Worm (Caenorhabditis elegans) whole organism, L4 larva: ENCODE data around the gene ZK938.12.

Source experiments
- F10B5.3 ChIP-seq: sonication (generic microtip); optimal IDR thresholded peaks from 2 replicates; lab custom pipeline; 2016; ENCODE audit warnings: mild to moderate bottlenecking, missing genetic modification characterization, missing compliant biosample characterization
- daf-16 ChIP-seq, 3 experiments: sonication (generic microtip); optimal IDR thresholded peaks; 2 replicates each; lab custom pipeline; 2016 to 2017; ENCODE audit warnings: missing genetic modification characterization in 3 of 3, missing genetic modification reagents in 3 of 3, mild to moderate bottlenecking in 2 of 3, missing compliant biosample characterization in 2 of 3, missing biosample characterization in 1 of 3, moderate library complexity in 1 of 3
- dpl-1 ChIP-seq: fragments of 150-350 bp; optimal IDR thresholded peaks from 2 replicates; lab custom pipeline; 2014; ENCODE audit warnings: missing biosample characterization, missing genetic modification reagents, missing genetic modification characterization
- fkh-10 ChIP-seq: fragments of 150-350 bp; optimal IDR thresholded peaks from 2 replicates; lab custom pipeline; 2014; ENCODE audit warnings: missing biosample characterization, missing genetic modification reagents, missing genetic modification characterization
- hlh-11 ChIP-seq: fragments of 200-800 bp; sonication (Bioruptor generic); optimal IDR thresholded peaks from 2 replicates; lab custom pipeline; 2018; ENCODE audit warnings: mild to moderate bottlenecking, missing genetic modification characterization, missing compliant biosample characterization
- nhr-11 ChIP-seq: fragments of 150-350 bp; optimal IDR thresholded peaks from 2 replicates; lab custom pipeline; 2014; ENCODE audit warnings: missing biosample characterization, missing genetic modification characterization
- nhr-25 ChIP-seq: sonication (generic microtip); optimal IDR thresholded peaks from 2 replicates; lab custom pipeline; 2017; ENCODE audit warnings: missing genetic modification characterization, mild to moderate bottlenecking, missing compliant biosample characterization, antibody characterized with exemption, moderate library complexity, borderline replicate concordance; ENCODE audit not compliant: insufficient read depth
- nhr-77 ChIP-seq: fragments of 150-350 bp; optimal IDR thresholded peaks from 2 replicates; lab custom pipeline; 2014; ENCODE audit warnings: missing biosample characterization, missing genetic modification characterization
- pha-4 ChIP-seq, 2 experiments: fragments of 150-350 bp in 1 of 2; fragments of 200-800 bp in 1 of 2; sonication (Bioruptor generic) in 1 of 2; IDR thresholded peaks in 1 of 2; optimal IDR thresholded peaks in 1 of 2; 2 replicates each; pipeline versions ENCODE4 v1.3.6 to Lab custom; 2014 to 2022; ENCODE audit warnings: missing genetic modification characterization in 2 of 2, missing genetic modification reagents in 2 of 2, missing biosample characterization in 1 of 2, missing compliant biosample characterization in 1 of 2
- unc-39 ChIP-seq: sonication (generic microtip); optimal IDR thresholded peaks from 2 replicates; lab custom pipeline; 2017; ENCODE audit warnings: missing biosample characterization, missing genetic modification characterization
- ztf-11 ChIP-seq: fragments of 150-350 bp; optimal IDR thresholded peaks from 2 replicates; lab custom pipeline; 2014; ENCODE audit warnings: missing biosample characterization, missing genetic modification characterization

DNA sequence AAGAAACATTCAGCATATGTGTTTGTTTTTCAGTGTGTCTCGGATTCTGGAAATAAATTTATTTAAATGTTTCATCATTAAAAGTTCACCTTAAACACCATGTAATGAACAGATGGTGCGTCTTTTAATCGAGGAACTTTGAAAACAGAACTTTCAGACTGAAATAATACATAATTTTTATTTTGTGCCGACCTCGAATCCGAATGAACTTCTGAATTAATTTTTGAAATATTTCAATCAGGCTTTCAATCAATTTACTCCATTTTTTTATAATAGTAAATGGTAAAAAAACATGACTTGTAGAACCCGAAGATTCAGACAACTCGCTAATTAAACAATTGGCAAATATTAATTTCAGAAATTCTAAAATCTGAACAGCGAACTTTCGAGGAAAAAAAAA is 48.8 kb upstream of the ZK938.12 start, which contains the start of gene T10B9.14:
- TF ChIP-seq dpl-1 (GFP tag; lab: Kevin White, UChicago) (no peak), unc-39 (tag; lab: Kevin White, UChicago) (no peak), nhr-11 (no peak), hlh-11 (tag; lab: Kevin White, UChicago) (no peak), daf-16 (GFP tag; optimal IDR thresholded peaks at IDR 0.05; lab: Kevin White, UChicago) (no peak), daf-16 (tag; optimal IDR thresholded peaks at IDR 0.05; lab: Kevin White, UChicago) (no peak), fkh-10 (GFP tag; lab: Kevin White, UChicago) (no peak), ztf-11 (tag; lab: Kevin White, UChicago) (no peak), F10B5.3 (no peak), nhr-25 (no peak), pha-4 (GFP tag; IDR thresholded peaks at IDR 0.05; lab: Robert Waterston, UW) (no peak), pha-4 (tag; optimal IDR thresholded peaks at IDR 0.05; lab: Kevin White, UChicago) (no peak), nhr-77 (tag; lab: Kevin White, UChicago) (no peak)
